Fruit fly (Drosophila melanogaster): ENCODE data around the gene SF2.

SF2 gene

DNA sequence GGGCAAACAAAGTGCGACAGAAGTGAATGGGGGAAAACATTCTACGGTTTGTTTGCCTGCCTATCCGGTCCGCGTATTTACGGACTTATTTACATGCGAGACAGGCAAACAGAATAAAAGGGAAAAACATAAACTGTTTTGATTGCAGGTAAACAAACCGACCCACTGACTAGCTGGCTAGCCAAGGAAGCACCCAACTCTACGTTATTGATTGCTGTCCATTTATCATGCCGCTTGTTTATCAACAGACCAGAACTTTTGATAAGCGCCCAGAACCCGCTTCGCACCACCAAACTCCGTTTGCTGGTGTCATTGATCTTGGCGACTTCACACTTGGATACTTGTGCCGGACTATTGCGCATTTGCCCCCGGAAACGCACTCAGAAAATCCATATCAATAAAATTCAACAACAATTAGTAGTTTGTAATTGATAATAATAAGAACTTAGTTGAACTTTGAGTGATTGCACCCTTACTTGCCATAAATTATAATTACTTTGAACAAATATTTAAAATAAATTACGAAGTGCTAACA, 9.9 kb downstream of the SF2 start (continued):
- TF ChIP-seq Ada2b (GFP tag; IDR thresholded peaks at IDR 0.05) (peak; percentile 25; the same call in 1 of the 2 replicates), pita (GFP tag; optimal IDR thresholded peaks at IDR 0.05) (no peak), BtbVII (GFP tag; optimal IDR thresholded peaks at IDR 0.05) (peak; percentile 41), kni (GFP tag; optimal IDR thresholded peaks at IDR 0.05) (peak; percentile 82), CG12942 (GFP tag; optimal IDR thresholded peaks at IDR 0.05) (peak; percentile 68), CG10979 (tag; optimal IDR thresholded peaks at IDR 0.05) (peak; percentile 42), CG8089 (GFP tag; optimal IDR thresholded peaks at IDR 0.05) (peak; percentile 86), caup (GFP tag; optimal IDR thresholded peaks at IDR 0.05; ENCODE audit: severe bottlenecking) (peak; percentile 74), phol (tag; optimal IDR thresholded peaks at IDR 0.05) (no peak), corto (GFP tag; optimal IDR thresholded peaks at IDR 0.05) (no peak), CG3281 (GFP tag; optimal IDR thresholded peaks at IDR 0.05) (peak; percentile 52), Eip74EF (GFP tag; optimal IDR thresholded peaks at IDR 0.05) (peak in 1 of 2 experiments; percentile 39), Gug (GFP tag; IDR thresholded peaks at IDR 0.05) (no peak), Nf-YB (GFP tag; optimal IDR thresholded peaks at IDR 0.05) (peak; percentile 42), CG17568 (GFP tag; optimal IDR thresholded peaks at IDR 0.05) (peak; percentile 87), gfzf (GFP tag; optimal IDR thresholded peaks at IDR 0.05) (no peak), sug (tag; optimal IDR thresholded peaks at IDR 0.05) (peak; percentile 38), Optix (GFP tag; IDR thresholded peaks at IDR 0.05) (0 out of 3 replicates have a peak, but pooled peaks have one; percentile 36), Ravus (GFP tag; IDR thresholded peaks at IDR 0.05) (no peak), MBD-R2 (GFP tag; IDR thresholded peaks at IDR 0.05) (no peak; the same call in 1 of the 2 replicates), CG17612 (GFP tag; IDR thresholded peaks at IDR 0.05) (no peak), CG7987 (GFP tag; optimal IDR thresholded peaks at IDR 0.05) (peak; percentile 48), toy (GFP tag; IDR thresholded peaks at IDR 0.05) (peak; percentile 56; the same call in 1 of the 2 replicates), Xrp1 (GFP tag; IDR thresholded peaks at IDR 0.05) (peak; percentile 87), fd96Cb (tag; optimal IDR thresholded peaks at IDR 0.05) (no peak), CG10543 (GFP tag; optimal IDR thresholded peaks at IDR 0.05) (peak; percentile 70), scrt (GFP tag; optimal IDR thresholded peaks at IDR 0.05) (no peak), CG6791 (GFP tag; IDR thresholded peaks at IDR 0.05; ENCODE audit: partially characterized antibody) (no peak), CG14050 (GFP tag; IDR thresholded peaks at IDR 0.05) (no peak), CG12155 (GFP tag; optimal IDR thresholded peaks at IDR 0.05) (peak; percentile 1), CG18011 (GFP tag; optimal IDR thresholded peaks at IDR 0.05) (peak; percentile 36), chn (GFP tag; optimal IDR thresholded peaks at IDR 0.05) (no peak), CG11093 (GFP tag; IDR thresholded peaks at IDR 0.05) (no peak), otp (GFP tag; IDR thresholded peaks at IDR 0.05) (peak; percentile 80), bsh (GFP tag; optimal IDR thresholded peaks at IDR 0.05) (peak in 1 of 2 experiments; percentile 83), CG10431 (GFP tag; optimal IDR thresholded peaks at IDR 0.05) (peak; percentile 76), Dp (GFP tag; optimal IDR thresholded peaks at IDR 0.05) (no peak), vvl (GFP tag; IDR thresholded peaks at IDR 0.05) (no peak), bowl (GFP tag; IDR thresholded peaks at IDR 0.05) (no peak), dimm (GFP tag; IDR thresholded peaks at IDR 0.05) (no peak), Doc2 (GFP tag; IDR thresholded peaks at IDR 0.05) (no peak), gro (GFP tag; optimal IDR thresholded peaks at IDR 0.05) (no peak), CG4820 (GFP tag; optimal IDR thresholded peaks at IDR 0.05) (no peak), H15 (GFP tag; IDR thresholded peaks at IDR 0.05) (peak; percentile 65; the same call in 2 of the 3 replicates), CG8478 (optimal IDR thresholded peaks at IDR 0.05) (no peak), CG8765 (GFP tag; IDR thresholded peaks at IDR 0.05) (no peak), CG1832 (GFP tag; optimal IDR thresholded peaks at IDR 0.05) (no peak), E2f2 (GFP tag; IDR thresholded peaks at IDR 0.05) (peak; percentile 58; the same call in 1 of the 2 replicates), pzg (GFP tag; optimal IDR thresholded peaks at IDR 0.05) (no peak), hbn (GFP tag; IDR thresholded peaks at IDR 0.05; ENCODE audit: partially characterized antibody) (no peak)
